Worm (Caenorhabditis elegans) whole organism, L3 larva: Measurements from ENCODE around the gene Y55B1BR.8.

Experiments
- egl-27 ChIP-seq: sonication (generic microtip); optimal IDR thresholded peaks from 4 replicates; lab custom pipeline; 2017; ENCODE audit warnings: missing biosample characterization, missing genetic modification reagents, missing genetic modification characterization
- jun-1 ChIP-seq: fragments of 150-350 bp; optimal IDR thresholded peaks from 2 replicates; lab custom pipeline; 2014; ENCODE audit warnings: missing biosample characterization, missing genetic modification reagents, missing genetic modification characterization

- TF ChIP-seq egl-27 = no peak
- no peak for TF ChIP-seq jun-1
Measured at ce11 chrIII:481259-481658, 37.1 kb downstream of the Y55B1BR.8 start.
